Worm (Caenorhabditis elegans) whole organism, midembryonic: ENCODE data around the gene F33G12.3.

Experiments used
- T22C8.4 ChIP-seq: fragments of 200-800 bp; sonication (Bioruptor generic); IDR thresholded peaks from 2 replicates; pipeline ENCODE4 v1.3.6; 2022; ENCODE audit warnings: missing genetic modification characterization, missing compliant biosample characterization
- cog-1 ChIP-seq: sonication (generic microtip); optimal IDR thresholded peaks from 2 replicates; lab custom pipeline; 2016; ENCODE audit warnings: missing genetic modification characterization, missing compliant biosample characterization
- flt-1 ChIP-seq: fragments of 200-800 bp; sonication (Bioruptor generic); IDR thresholded peaks from 2 replicates; pipeline ENCODE4 v1.3.6; 2022; ENCODE audit warnings: missing genetic modification characterization, missing compliant biosample characterization
- klf-2 ChIP-seq: fragments of 200-800 bp; sonication (Bioruptor generic); conservative IDR thresholded peaks from 2 replicates; pipeline ENCODE4 v1.3.6; 2022; ENCODE audit warnings: missing genetic modification reagents, missing genetic modification characterization, missing compliant biosample characterization
- med-1 ChIP-seq: sonication (generic microtip); optimal IDR thresholded peaks from 2 replicates; lab custom pipeline; 2017; ENCODE audit warnings: missing genetic modification characterization, mild to moderate bottlenecking, missing compliant biosample characterization, antibody characterized with exemption, missing genetic modification reagents; ENCODE audit not compliant: insufficient read depth
- ref-1 ChIP-seq: fragments of 200-800 bp; sonication (Bioruptor generic); conservative IDR thresholded peaks from 2 replicates; pipeline ENCODE4 v1.3.6; 2022; ENCODE audit warnings: missing genetic modification reagents, missing genetic modification characterization, missing compliant biosample characterization
- tab-1 ChIP-seq: fragments of 200-800 bp; sonication (Bioruptor generic); IDR thresholded peaks from 2 replicates; pipeline ENCODE4 v1.3.6; 2022; ENCODE audit warnings: missing genetic modification characterization, missing compliant biosample characterization
- ztf-23 ChIP-seq: fragments of 200-800 bp; sonication (Bioruptor generic); IDR thresholded peaks from 2 replicates; pipeline ENCODE4 v1.3.6; 2022; ENCODE audit warnings: missing genetic modification reagents, missing genetic modification characterization, missing compliant biosample characterization
- ztf-29 ChIP-seq: fragments of 200-800 bp; sonication (Bioruptor generic); IDR thresholded peaks from 2 replicates; pipeline ENCODE4 v1.3.6; 2022; ENCODE audit warnings: missing genetic modification reagents, missing genetic modification characterization, missing compliant biosample characterization

The F33G12.3 gene

ce11 chrII:5033935-5034334, at the start of gene F33G12.3:
TSS of gene F33G12.3 (minus strand) at chrII:5034035.
- TF ChIP-seq ztf-29 = no peak
- no peak for TF ChIP-seq flt-1 (GFP tag; lab: Robert Waterston, UW)
- no peak for TF ChIP-seq ref-1 (GFP tag; lab: Robert Waterston, UW)
- TF ChIP-seq ztf-23 (GFP tag; lab: Robert Waterston, UW) = no peak
- no peak for TF ChIP-seq med-1 (GFP tag; lab: Kevin White, UChicago)
- TF ChIP-seq cog-1 (tag; lab: Kevin White, UChicago) = no peak
- TF ChIP-seq T22C8.4 (GFP tag; lab: Robert Waterston, UW) = no peak
- no peak for TF ChIP-seq klf-2 (GFP tag; lab: Robert Waterston, UW)
- no peak for TF ChIP-seq tab-1 (GFP tag; lab: Robert Waterston, UW)

- no peak for TF ChIP-seq ztf-23 (GFP tag; lab: Robert Waterston, UW)
- no peak for TF ChIP-seq ref-1 (GFP tag; lab: Robert Waterston, UW)
- TF ChIP-seq cog-1 (tag; lab: Kevin White, UChicago) = no peak
- no peak for TF ChIP-seq tab-1 (GFP tag; lab: Robert Waterston, UW)
- TF ChIP-seq ztf-29 = no peak
These were observed 49.5 kb upstream of the F33G12.3 start, which contains the start of gene C04G6.4 for ce11 chrII:5083341-5083740. TSS of gene C04G6.4 (minus strand) at chrII:5083441.

ce11 chrII:5081124-5081913, 47.5 kb upstream of the F33G12.3 start, which contains the start of gene dsh-2:
TSS of gene dsh-2 (minus strand) at chrII:5081174.
- TF ChIP-seq ztf-29 (no peak), T22C8.4 (GFP tag; lab: Robert Waterston, UW) (peak; percentile 63; the same call in 1 of the 2 replicates), ztf-23 (GFP tag; lab: Robert Waterston, UW) (no peak), cog-1 (tag; lab: Kevin White, UChicago) (no peak)

ce11 chrII:5071265-5071664, 37.4 kb upstream of the F33G12.3 start, which contains the start of gene C27A2.7:
TSS of gene C27A2.7 (minus strand) at chrII:5071365.
- no peak for TF ChIP-seq klf-2 (GFP tag; lab: Robert Waterston, UW)
- no peak for TF ChIP-seq tab-1 (GFP tag; lab: Robert Waterston, UW)

- no peak for TF ChIP-seq med-1 (GFP tag; lab: Kevin White, UChicago)
- TF ChIP-seq tab-1 (GFP tag; lab: Robert Waterston, UW) = no peak
- no peak for TF ChIP-seq cog-1 (tag; lab: Kevin White, UChicago)
- no peak for TF ChIP-seq ztf-23 (GFP tag; lab: Robert Waterston, UW)
- no peak for TF ChIP-seq flt-1 (GFP tag; lab: Robert Waterston, UW)
- no peak for TF ChIP-seq T22C8.4 (GFP tag; lab: Robert Waterston, UW)
- TF ChIP-seq ztf-29 = no peak
- no peak for TF ChIP-seq ref-1 (GFP tag; lab: Robert Waterston, UW)
- TF ChIP-seq klf-2 (GFP tag; lab: Robert Waterston, UW) = no peak
These were observed 35.7 kb upstream of the F33G12.3 start, which contains the start of gene idpb-2 for ce11 chrII:5069525-5069924. TSS of gene idpb-2 (minus strand) at chrII:5069625.

- TF ChIP-seq T22C8.4 (GFP tag; lab: Robert Waterston, UW) (no peak), ref-1 (GFP tag; lab: Robert Waterston, UW) (no peak), tab-1 (GFP tag; lab: Robert Waterston, UW) (no peak), ztf-29 (no peak), ztf-23 (GFP tag; lab: Robert Waterston, UW) (no peak), flt-1 (GFP tag; lab: Robert Waterston, UW) (no peak), med-1 (GFP tag; lab: Kevin White, UChicago) (no peak), klf-2 (GFP tag; lab: Robert Waterston, UW) (no peak), cog-1 (tag; lab: Kevin White, UChicago) (no peak)
These were observed 34.1 kb upstream of the F33G12.3 start, which contains the start of gene C27A2.8 for ce11 chrII:5067927-5068326. TSS of gene C27A2.8 (minus strand) at chrII:5068043.

ce11 chrII:5066967-5067366, 33.1 kb upstream of the F33G12.3 start:
- TF ChIP-seq ztf-29 (no peak), flt-1 (GFP tag; lab: Robert Waterston, UW) (no peak), klf-2 (GFP tag; lab: Robert Waterston, UW) (no peak), ztf-23 (GFP tag; lab: Robert Waterston, UW) (no peak), tab-1 (GFP tag; lab: Robert Waterston, UW) (no peak), med-1 (GFP tag; lab: Kevin White, UChicago) (no peak), T22C8.4 (GFP tag; lab: Robert Waterston, UW) (no peak)

- no peak for TF ChIP-seq ztf-29
- TF ChIP-seq flt-1 (GFP tag; lab: Robert Waterston, UW) = peak; percentile 56; the same call in 1 of the 2 replicates
- TF ChIP-seq ztf-23 (GFP tag; lab: Robert Waterston, UW) = 0 out of 2 replicates have a peak, but pooled peaks have one; percentile 38
- TF ChIP-seq ref-1 (GFP tag; lab: Robert Waterston, UW) = no peak
- no peak for TF ChIP-seq med-1 (GFP tag; lab: Kevin White, UChicago)
- peak; percentile 4 for TF ChIP-seq cog-1 (tag; lab: Kevin White, UChicago)
- TF ChIP-seq tab-1 (GFP tag; lab: Robert Waterston, UW) = no peak
- 0 out of 2 replicates have a peak, but pooled peaks have one; percentile 55 for TF ChIP-seq klf-2 (GFP tag; lab: Robert Waterston, UW)
- TF ChIP-seq T22C8.4 (GFP tag; lab: Robert Waterston, UW) = 0 out of 2 replicates have a peak, but pooled peaks have one; percentile 9
These were observed 28.0 kb upstream of the F33G12.3 start, which contains the start of gene smc-5 for ce11 chrII:5061794-5062368. TSS of gene smc-5 (plus strand) at chrII:5062125.

ce11 chrII:5060719-5061118, 26.9 kb upstream of the F33G12.3 start, which contains the start of gene pho-12:
TSS of gene pho-12 (minus strand) at chrII:5060819.
- TF ChIP-seq ztf-29 (no peak), ref-1 (GFP tag; lab: Robert Waterston, UW) (no peak), tab-1 (GFP tag; lab: Robert Waterston, UW) (no peak), ztf-23 (GFP tag; lab: Robert Waterston, UW) (no peak), cog-1 (tag; lab: Kevin White, UChicago) (no peak), flt-1 (GFP tag; lab: Robert Waterston, UW) (no peak), T22C8.4 (GFP tag; lab: Robert Waterston, UW) (no peak), med-1 (GFP tag; lab: Kevin White, UChicago) (no peak)
